Worm (Caenorhabditis elegans) whole organism, L2 larva: ENCODE measurements around the gene pigt-1.

Experiments
- C34F6.9 ChIP-seq: fragments of 150-350 bp; optimal IDR thresholded peaks from 2 replicates; lab custom pipeline; 2014; ENCODE audit warnings: missing biosample characterization, missing genetic modification characterization
- F13H6.1 ChIP-seq: sonication (generic microtip); optimal IDR thresholded peaks from 2 replicates; lab custom pipeline; 2016; ENCODE audit warnings: missing genetic modification characterization, missing compliant biosample characterization
- Y55F3AM.14 ChIP-seq: fragments of 200-800 bp; sonication (Bioruptor generic); optimal IDR thresholded peaks from 2 replicates; lab custom pipeline; 2018; ENCODE audit warnings: mild to moderate bottlenecking, missing genetic modification characterization, missing compliant biosample characterization
- ZK546.5 ChIP-seq: sonication (generic microtip); optimal IDR thresholded peaks from 2 replicates; lab custom pipeline; 2017; ENCODE audit warnings: missing biosample characterization, missing genetic modification characterization
- alr-1 ChIP-seq: fragments of 150-350 bp; optimal IDR thresholded peaks from 2 replicates; lab custom pipeline; 2014; ENCODE audit warnings: missing biosample characterization, missing genetic modification characterization
- ceh-16 ChIP-seq: fragments of 150-350 bp; optimal IDR thresholded peaks from 2 replicates; lab custom pipeline; 2014; ENCODE audit warnings: missing biosample characterization, missing genetic modification characterization
- ceh-82 ChIP-seq: fragments of 150-350 bp; optimal IDR thresholded peaks from 2 replicates; lab custom pipeline; 2014; ENCODE audit warnings: missing biosample characterization, missing genetic modification characterization
- crh-2 ChIP-seq: sonication (generic microtip); optimal IDR thresholded peaks from 2 replicates; lab custom pipeline; 2017; ENCODE audit warnings: missing biosample characterization, missing genetic modification characterization
- egl-27 ChIP-seq: sonication (generic microtip); optimal IDR thresholded peaks from 3 replicates; lab custom pipeline; 2017; ENCODE audit warnings: missing biosample characterization, missing genetic modification reagents, missing genetic modification characterization
- elt-1 ChIP-seq: fragments of 150-350 bp; optimal IDR thresholded peaks from 2 replicates; lab custom pipeline; 2014; ENCODE audit warnings: missing biosample characterization, missing genetic modification characterization
- elt-3 ChIP-seq: sonication (generic microtip); optimal IDR thresholded peaks from 2 replicates; lab custom pipeline; 2017; ENCODE audit warnings: missing biosample characterization, missing genetic modification characterization
- gmeb-1 ChIP-seq: fragments of 150-350 bp; optimal IDR thresholded peaks from 2 replicates; lab custom pipeline; 2014; ENCODE audit warnings: missing biosample characterization, missing genetic modification characterization
- lin-11 ChIP-seq: fragments of 150-350 bp; sonication (generic microtip); optimal IDR thresholded peaks from 2 replicates; lab custom pipeline; 2014; ENCODE audit warnings: missing biosample characterization, missing genetic modification characterization, inconsistent platforms, mixed read lengths
- lin-39 ChIP-seq: fragments of 150-350 bp; optimal IDR thresholded peaks from 2 replicates; lab custom pipeline; 2014; ENCODE audit warnings: missing biosample characterization, missing genetic modification reagents, missing genetic modification characterization
- lsy-2 ChIP-seq, 2 experiments: fragments of 150-350 bp in 1 of 2; sonication (generic microtip) in 1 of 2; optimal IDR thresholded peaks; 2 replicates each; lab custom pipeline; 2014 to 2017; ENCODE audit warnings: missing biosample characterization in 2 of 2, missing genetic modification characterization in 2 of 2
- mab-5 ChIP-seq: fragments of 150-350 bp; optimal IDR thresholded peaks from 2 replicates; lab custom pipeline; 2014; ENCODE audit warnings: missing biosample characterization, missing genetic modification characterization
- mdl-1 ChIP-seq, 2 experiments: fragments of 150-350 bp in 1 of 2; sonication (generic microtip) in 1 of 2; optimal IDR thresholded peaks; 2 replicates each; lab custom pipeline; 2017; ENCODE audit warnings: missing biosample characterization in 2 of 2, missing genetic modification characterization in 2 of 2
- nhr-10 ChIP-seq: sonication (generic microtip); optimal IDR thresholded peaks from 2 replicates; lab custom pipeline; 2017; ENCODE audit warnings: missing biosample characterization, missing genetic modification characterization
- nhr-11 ChIP-seq: fragments of 150-350 bp; optimal IDR thresholded peaks from 2 replicates; lab custom pipeline; 2014; ENCODE audit warnings: missing biosample characterization, missing genetic modification characterization
- nhr-12 ChIP-seq: fragments of 150-350 bp; optimal IDR thresholded peaks from 2 replicates; lab custom pipeline; 2014; ENCODE audit warnings: missing biosample characterization, missing genetic modification characterization
- nhr-129 ChIP-seq: fragments of 150-350 bp; optimal IDR thresholded peaks from 2 replicates; lab custom pipeline; 2014; ENCODE audit warnings: missing biosample characterization, missing genetic modification characterization
- nhr-23 ChIP-seq: fragments of 150-350 bp; optimal IDR thresholded peaks from 2 replicates; lab custom pipeline; 2014; ENCODE audit warnings: missing biosample characterization, missing genetic modification reagents, missing genetic modification characterization
- nhr-237 ChIP-seq: fragments of 150-350 bp; optimal IDR thresholded peaks from 2 replicates; lab custom pipeline; 2014; ENCODE audit warnings: missing biosample characterization, missing genetic modification characterization
- nhr-25 ChIP-seq: fragments of 150-350 bp; sonication (generic microtip); optimal IDR thresholded peaks from 3 replicates; lab custom pipeline; 2014; ENCODE audit warnings: missing biosample characterization, missing genetic modification characterization
- nhr-77 ChIP-seq: fragments of 150-350 bp; optimal IDR thresholded peaks from 2 replicates; lab custom pipeline; 2014; ENCODE audit warnings: missing biosample characterization, missing genetic modification characterization
- peb-1 ChIP-seq: fragments of 150-350 bp; optimal IDR thresholded peaks from 2 replicates; lab custom pipeline; 2014; ENCODE audit warnings: missing biosample characterization, missing genetic modification characterization
- sem-4 ChIP-seq: fragments of 150-350 bp; optimal IDR thresholded peaks from 2 replicates; lab custom pipeline; 2014; ENCODE audit warnings: missing biosample characterization, missing genetic modification reagents, missing genetic modification characterization
- skn-1 ChIP-seq: sonication (generic microtip); optimal IDR thresholded peaks from 2 replicates; lab custom pipeline; 2017; ENCODE audit warnings: missing biosample characterization, missing genetic modification characterization
- sma-3 ChIP-seq: sonication (generic microtip); optimal IDR thresholded peaks from 2 replicates; lab custom pipeline; 2016; ENCODE audit warnings: missing genetic modification reagents, missing genetic modification characterization, missing compliant biosample characterization
- sma-9 ChIP-seq, 2 experiments: fragments of 150-350 bp in 1 of 2; sonication (generic microtip) in 1 of 2; optimal IDR thresholded peaks; 2 replicates each; lab custom pipeline; 2014 to 2016; ENCODE audit warnings: missing genetic modification characterization in 2 of 2, mild to moderate bottlenecking in 1 of 2, missing biosample characterization in 1 of 2, missing compliant biosample characterization in 1 of 2, missing genetic modification reagents in 1 of 2, moderate library complexity in 1 of 2
- unc-39 ChIP-seq: fragments of 150-350 bp; optimal IDR thresholded peaks from 2 replicates; lab custom pipeline; 2014; ENCODE audit warnings: missing biosample characterization, missing genetic modification characterization
- unc-55 ChIP-seq: fragments of 150-350 bp; sonication (generic microtip); optimal IDR thresholded peaks from 3 replicates; lab custom pipeline; 2014; ENCODE audit warnings: missing biosample characterization, missing genetic modification reagents, missing genetic modification characterization
- unc-62 ChIP-seq: fragments of 150-350 bp; optimal IDR thresholded peaks from 2 replicates; lab custom pipeline; 2014; ENCODE audit warnings: missing biosample characterization, missing genetic modification reagents, missing genetic modification characterization
- zag-1 ChIP-seq: fragments of 150-350 bp; optimal IDR thresholded peaks from 2 replicates; lab custom pipeline; 2014; ENCODE audit warnings: missing biosample characterization, missing genetic modification characterization
- ztf-1 ChIP-seq: fragments of 200-800 bp; sonication (Bioruptor generic); conservative IDR thresholded peaks from 2 replicates; pipeline ENCODE4 v1.3.6; 2022; ENCODE audit warnings: missing genetic modification characterization, missing compliant biosample characterization
- ztf-11 ChIP-seq: sonication (generic microtip); optimal IDR thresholded peaks from 2 replicates; lab custom pipeline; 2017; ENCODE audit warnings: missing biosample characterization, missing genetic modification characterization
- ztf-4 ChIP-seq: fragments of 150-350 bp; optimal IDR thresholded peaks from 2 replicates; lab custom pipeline; 2014; ENCODE audit warnings: missing biosample characterization, missing genetic modification characterization

The pigt-1 gene

ce11 chrV:11000650-11001049 is 42.0 kb upstream of the pigt-1 start, which contains the start of gene isy-1 (continued):
- TF ChIP-seq C34F6.9 (peak; percentile 95), lin-11 (tag; lab: Kevin White, UChicago) (no peak), nhr-77 (tag; lab: Kevin White, UChicago) (no peak), elt-3 (tag; lab: Kevin White, UChicago) (no peak), alr-1 (no peak), crh-2 (tag; lab: Kevin White, UChicago) (peak; percentile 79), gmeb-1 (tag; lab: Kevin White, UChicago) (peak; percentile 96), lsy-2 (tag; optimal IDR thresholded peaks at IDR 0.05; lab: Kevin White, UChicago) (peak; percentile 18 to 86), ztf-4 (no peak), peb-1 (tag; lab: Kevin White, UChicago) (no peak), ztf-11 (tag; lab: Kevin White, UChicago) (no peak)

DNA sequence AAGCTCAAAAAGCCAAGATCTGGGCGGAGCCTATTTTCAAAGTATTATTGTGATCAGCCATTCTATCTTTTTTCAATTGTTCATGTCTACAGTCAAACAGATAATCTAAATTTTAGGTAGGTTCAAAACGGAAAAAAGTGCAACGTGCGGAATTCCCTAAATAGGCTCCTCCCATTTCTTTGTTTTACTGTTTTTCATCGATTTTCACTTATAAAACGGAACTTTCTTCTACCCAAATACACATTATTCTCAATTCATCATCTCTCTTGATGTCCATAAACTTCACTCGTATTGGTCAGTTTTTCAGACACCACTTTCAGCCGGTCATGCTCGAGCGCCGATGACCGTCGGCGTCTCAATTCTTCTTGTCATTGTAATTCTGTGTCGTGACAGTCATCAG is 40.2 kb upstream of the pigt-1 start, which contains the start of gene F53B7.7:
TSS of gene F53B7.7 (plus strand) at position 301 of the 400 bp plus-strand sequence.
- TF ChIP-seq mdl-1 (tag; optimal IDR thresholded peaks at IDR 0.05; lab: Kevin White, UChicago) (no peak), ceh-16 (tag; lab: Kevin White, UChicago) (no peak), lsy-2 (tag; optimal IDR thresholded peaks at IDR 0.05; lab: Kevin White, UChicago) (no peak), sma-3 (GFP tag; lab: Kevin White, UChicago) (no peak), F13H6.1 (no peak), lin-39 (tag; lab: Kevin White, UChicago) (no peak), nhr-25 (no peak), ztf-4 (no peak), peb-1 (tag; lab: Kevin White, UChicago) (no peak), unc-39 (tag; lab: Kevin White, UChicago) (no peak), unc-55 (GFP tag; lab: Kevin White, UChicago) (no peak), nhr-11 (tag; lab: Kevin White, UChicago) (no peak), unc-62 (no peak), ztf-11 (tag; lab: Kevin White, UChicago) (no peak), skn-1 (tag; lab: Kevin White, UChicago) (no peak), nhr-129 (tag; lab: Kevin White, UChicago) (no peak)

ce11 chrV:10991789-10992188 is 33.2 kb upstream of the pigt-1 start, which contains the start of gene frpr-9:
TSS of gene frpr-9 (plus strand) at chrV:10992089.
- TF ChIP-seq elt-1 (tag; lab: Kevin White, UChicago), result no peak
- no peak for TF ChIP-seq alr-1
- TF ChIP-seq sma-3 (GFP tag; lab: Kevin White, UChicago), result no peak
- no peak for TF ChIP-seq sem-4 (tag; lab: Kevin White, UChicago)
- no peak for TF ChIP-seq unc-39 (tag; lab: Kevin White, UChicago)
- TF ChIP-seq nhr-23 (tag; lab: Kevin White, UChicago), result no peak
- no peak for TF ChIP-seq Y55F3AM.14 (GFP tag; lab: Kevin White, UChicago)
- TF ChIP-seq sma-9 (GFP tag; optimal IDR thresholded peaks at IDR 0.05; lab: Kevin White, UChicago), result no peak
- TF ChIP-seq sma-9 (tag; optimal IDR thresholded peaks at IDR 0.05; lab: Kevin White, UChicago), result no peak
- TF ChIP-seq nhr-237 (tag; lab: Kevin White, UChicago), result no peak
- TF ChIP-seq zag-1 (tag; lab: Kevin White, UChicago), result no peak
- no peak for TF ChIP-seq nhr-77 (tag; lab: Kevin White, UChicago)
- TF ChIP-seq mab-5 (tag; lab: Kevin White, UChicago), result no peak
- no peak for TF ChIP-seq lin-39 (tag; lab: Kevin White, UChicago)

DNA sequence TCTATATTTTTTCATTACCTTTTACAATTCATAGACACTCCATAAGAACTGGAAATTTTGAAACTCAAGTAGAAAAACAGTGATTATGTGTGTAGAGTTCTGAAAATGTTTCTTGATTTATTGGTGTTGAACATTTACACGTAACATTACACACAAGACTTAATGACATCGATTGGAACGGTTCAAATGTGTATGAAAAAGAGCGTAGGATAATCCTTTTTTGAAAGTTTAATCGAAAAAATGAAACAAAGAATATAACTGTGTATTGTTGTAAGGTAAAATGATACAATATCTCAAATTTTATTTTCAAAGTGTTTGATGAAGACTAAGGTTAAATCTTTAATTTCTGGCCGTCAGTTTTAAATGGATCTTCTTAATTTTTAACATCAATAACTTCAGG is 22.5 kb upstream of the pigt-1 start, which contains the start of gene fig-1:
TSS of gene fig-1 (minus strand) at position 101 of the 400 bp plus-strand sequence.
- TF ChIP-seq ZK546.5 (tag; lab: Kevin White, UChicago), result no peak
- no peak for TF ChIP-seq nhr-10 (tag; lab: Kevin White, UChicago)
- TF ChIP-seq nhr-237 (tag; lab: Kevin White, UChicago), result no peak
- TF ChIP-seq C34F6.9, result no peak
- TF ChIP-seq egl-27 (tag; lab: Kevin White, UChicago), result no peak
- no peak for TF ChIP-seq lin-39 (tag; lab: Kevin White, UChicago)
- TF ChIP-seq ceh-82 (tag; lab: Kevin White, UChicago), result no peak
- TF ChIP-seq nhr-11 (tag; lab: Kevin White, UChicago), result no peak
- TF ChIP-seq nhr-23 (tag; lab: Kevin White, UChicago), result no peak
- TF ChIP-seq mdl-1 (tag; optimal IDR thresholded peaks at IDR 0.05; lab: Kevin White, UChicago), result no peak
- no peak for TF ChIP-seq F13H6.1
- TF ChIP-seq nhr-12 (tag; lab: Kevin White, UChicago), result no peak
- TF ChIP-seq unc-39 (tag; lab: Kevin White, UChicago), result no peak
- no peak for TF ChIP-seq ztf-1 (GFP tag; lab: Robert Waterston, UW)
